Fruit fly (Drosophila melanogaster) whole organism, embryonic: ENCODE data around the gene CG11581.

Experiments used
- B-H2 ChIP-seq: fragments of 200-800 bp; sonication (Bioruptor generic); optimal IDR thresholded peaks from 2 replicates; lab custom pipeline; 2018; ENCODE audit warnings: missing biosample characterization, mild to moderate bottlenecking, missing genetic modification characterization
- Blimp-1 ChIP-seq: fragments of 200-800 bp; sonication (Bioruptor generic); optimal IDR thresholded peaks from 3 replicates; lab custom pipeline; 2018; ENCODE audit warnings: missing biosample characterization, missing genetic modification characterization, mild to moderate bottlenecking, moderate library complexity, missing genetic modification reagents
- CG11504 ChIP-seq: fragments of 200-800 bp; sonication (Bioruptor generic); optimal IDR thresholded peaks from 3 replicates; lab custom pipeline; 2019; ENCODE audit warnings: missing biosample characterization, mild to moderate bottlenecking, missing genetic modification characterization, moderate library complexity
- CG11696 ChIP-seq: fragments of 200-800 bp; sonication (Bioruptor generic); IDR thresholded peaks from 2 replicates; pipeline ENCODE4 v1.3.6; 2022; ENCODE audit warnings: missing biosample characterization, missing genetic modification characterization
- CG13123 ChIP-seq: fragments of 200-800 bp; sonication (Bioruptor generic); optimal IDR thresholded peaks from 2 replicates; lab custom pipeline; 2016; ENCODE audit warnings: missing biosample characterization, missing genetic modification characterization
- CG14965 ChIP-seq: fragments of 200-800 bp; sonication (Bioruptor generic); optimal IDR thresholded peaks from 2 replicates; lab custom pipeline; 2016; ENCODE audit warnings: missing biosample characterization, missing genetic modification characterization, borderline replicate concordance
- CG15269 ChIP-seq: fragments of 200-800 bp; sonication (Bioruptor generic); optimal IDR thresholded peaks from 2 replicates; lab custom pipeline; 2018; ENCODE audit warnings: missing biosample characterization, mild to moderate bottlenecking, missing genetic modification characterization, moderate library complexity
- CG15601 ChIP-seq: fragments of 200-800 bp; sonication (Bioruptor generic); optimal IDR thresholded peaks from 3 replicates; lab custom pipeline; 2019; ENCODE audit warnings: missing biosample characterization, mild to moderate bottlenecking, missing genetic modification characterization, moderate library complexity
- CG17385 ChIP-seq: fragments of 200-800 bp; sonication (Bioruptor generic); optimal IDR thresholded peaks from 3 replicates; lab custom pipeline; 2018; ENCODE audit warnings: missing biosample characterization, mild to moderate bottlenecking, missing genetic modification characterization
- CG31224 ChIP-seq: fragments of 200-800 bp; sonication (Bioruptor generic); IDR thresholded peaks from 2 replicates; pipeline ENCODE4 v1.3.6; 2022; ENCODE audit warnings: missing biosample characterization, missing genetic modification characterization
- CG31441 ChIP-seq: fragments of 200-800 bp; sonication (Bioruptor generic); IDR thresholded peaks from 2 replicates; pipeline ENCODE4 v1.3.6; 2022; ENCODE audit warnings: missing biosample characterization, missing genetic modification characterization
- CG3163 ChIP-seq: fragments of 200-800 bp; sonication (Bioruptor generic); optimal IDR thresholded peaks from 3 replicates; lab custom pipeline; 2016; ENCODE audit warnings: missing biosample characterization, missing genetic modification characterization
- CG3281 ChIP-seq: fragments of 200-800 bp; sonication (Bioruptor generic); optimal IDR thresholded peaks from 3 replicates; lab custom pipeline; 2017; ENCODE audit warnings: missing biosample characterization, mild to moderate bottlenecking, missing genetic modification characterization
- CG3838 ChIP-seq: fragments of 200-800 bp; sonication (Bioruptor generic); optimal IDR thresholded peaks from 3 replicates; lab custom pipeline; 2016; ENCODE audit warnings: missing biosample characterization, missing genetic modification characterization
- CG4404 ChIP-seq: fragments of 200-800 bp; sonication (Bioruptor generic); IDR thresholded peaks from 2 replicates; pipeline ENCODE4 v1.3.6; 2022; ENCODE audit warnings: missing biosample characterization, missing genetic modification characterization
- CG9727 ChIP-seq: fragments of 200-800 bp; sonication (Bioruptor generic); optimal IDR thresholded peaks from 3 replicates; lab custom pipeline; 2017; ENCODE audit warnings: missing biosample characterization, mild to moderate bottlenecking, missing genetic modification characterization
- CG9797 ChIP-seq: fragments of 200-800 bp; sonication (Bioruptor generic); optimal IDR thresholded peaks from 3 replicates; lab custom pipeline; 2018; ENCODE audit warnings: missing biosample characterization, mild to moderate bottlenecking, missing genetic modification characterization
- Camta ChIP-seq: fragments of 200-800 bp; sonication (Bioruptor generic); optimal IDR thresholded peaks from 2 replicates; lab custom pipeline; 2016; ENCODE audit warnings: missing biosample characterization, missing genetic modification characterization
- CoRest ChIP-seq: fragments of 200-800 bp; sonication (Bioruptor generic); optimal IDR thresholded peaks from 3 replicates; lab custom pipeline; 2018; ENCODE audit warnings: missing biosample characterization, mild to moderate bottlenecking, missing genetic modification characterization, moderate library complexity
- D19B ChIP-seq: fragments of 200-800 bp; sonication (Bioruptor generic); optimal IDR thresholded peaks from 2 replicates; lab custom pipeline; 2017; ENCODE audit warnings: missing biosample characterization, mild to moderate bottlenecking, missing genetic modification characterization
- Drgx ChIP-seq: fragments of 200-800 bp; sonication (Bioruptor generic); IDR thresholded peaks from 2 replicates; pipeline ENCODE4 v1.3.6; 2022; ENCODE audit warnings: missing biosample characterization, missing genetic modification characterization
- MBD-R2 ChIP-seq: fragments of 200-800 bp; sonication (Bioruptor generic); IDR thresholded peaks from 2 replicates; pipeline ENCODE4 v1.3.6; 2022; ENCODE audit warnings: missing biosample characterization, missing genetic modification characterization
- MTF-1 ChIP-seq: fragments of 200-800 bp; sonication (Bioruptor generic); optimal IDR thresholded peaks from 2 replicates; lab custom pipeline; 2018; ENCODE audit warnings: missing biosample characterization, mild to moderate bottlenecking, missing genetic modification characterization, borderline replicate concordance
- Med ChIP-seq: fragments of 200-800 bp; sonication (Bioruptor generic); peaks from one replicate; lab custom pipeline; 2016; ENCODE audit warnings: missing biosample characterization, missing genetic modification characterization, mild to moderate bottlenecking, inconsistent platforms, moderate library complexity
- Mrtf ChIP-seq: fragments of 200-800 bp; sonication (Bioruptor generic); IDR thresholded peaks from 3 replicates; pipeline ENCODE4 v1.3.6; 2022; ENCODE audit warnings: missing biosample characterization, missing genetic modification characterization
- NK7.1 ChIP-seq: fragments of 200-800 bp; sonication (Bioruptor generic); optimal IDR thresholded peaks from 3 replicates; lab custom pipeline; 2016; ENCODE audit warnings: missing biosample characterization, missing genetic modification characterization
- Nf-YB ChIP-seq: fragments of 200-800 bp; sonication (Bioruptor generic); optimal IDR thresholded peaks from 3 replicates; lab custom pipeline; 2019; ENCODE audit warnings: missing biosample characterization, mild to moderate bottlenecking, missing genetic modification characterization, moderate library complexity
- Oli ChIP-seq: fragments of 200-800 bp; sonication (Bioruptor generic); optimal IDR thresholded peaks from 2 replicates; lab custom pipeline; 2018; ENCODE audit warnings: missing biosample characterization, mild to moderate bottlenecking, missing genetic modification characterization, moderate library complexity
- Stat92E ChIP-seq, 3 experiments: fragments of >200 bp in 2 of 3; fragments of 200-800 bp in 1 of 3; sonication (Bioruptor generic) in 1 of 3; optimal IDR thresholded peaks; 2 replicates each; lab custom pipeline; 2017 to 2019; ENCODE audit warnings: missing biosample characterization in 3 of 3, missing genetic modification characterization in 3 of 3, mild to moderate bottlenecking in 1 of 3, moderate library complexity in 1 of 3
- ash1 ChIP-seq: fragments of 200-800 bp; sonication (Bioruptor generic); optimal IDR thresholded peaks from 2 replicates; lab custom pipeline; 2018; ENCODE audit warnings: missing biosample characterization, mild to moderate bottlenecking, missing genetic modification characterization
- bab2 ChIP-seq: fragments of 200-800 bp; sonication (Bioruptor generic); optimal IDR thresholded peaks from 2 replicates; lab custom pipeline; 2016; ENCODE audit warnings: missing biosample characterization, missing genetic modification characterization
- bcd ChIP-seq: fragments of 200-800 bp; sonication (Bioruptor generic); optimal IDR thresholded peaks from 2 replicates; lab custom pipeline; 2017; ENCODE audit warnings: missing biosample characterization, mild to moderate bottlenecking, missing genetic modification characterization
- chinmo ChIP-seq: fragments of 200-800 bp; sonication (Bioruptor generic); IDR thresholded peaks from 4 replicates; pipeline ENCODE4 v1.3.6; 2022; ENCODE audit warnings: missing biosample characterization, missing genetic modification characterization; ENCODE audit not compliant: partially characterized antibody
- ci ChIP-seq: fragments of 200-800 bp; sonication (Bioruptor generic); IDR thresholded peaks from 3 replicates; pipeline ENCODE4 v1.3.6; 2022; ENCODE audit warnings: missing biosample characterization, missing genetic modification characterization
- dmrt99B ChIP-seq: fragments of 200-800 bp; sonication (Bioruptor generic); optimal IDR thresholded peaks from 2 replicates; lab custom pipeline; 2018; ENCODE audit warnings: missing biosample characterization, mild to moderate bottlenecking, missing genetic modification characterization, moderate library complexity
- esg ChIP-seq: fragments of 200-800 bp; sonication (Bioruptor generic); conservative IDR thresholded peaks from 2 replicates; pipeline ENCODE4 v1.3.6; 2022; ENCODE audit warnings: missing biosample characterization, missing genetic modification characterization
- ewg ChIP-seq: fragments of 200-800 bp; sonication (Bioruptor generic); optimal IDR thresholded peaks from 3 replicates; lab custom pipeline; 2017; ENCODE audit warnings: mild to moderate bottlenecking, missing biosample characterization, missing genetic modification reagents, missing genetic modification characterization
- gsb ChIP-seq: fragments of 200-800 bp; sonication (Bioruptor generic); IDR thresholded peaks from 2 replicates; pipeline ENCODE4 v1.3.6; 2022; ENCODE audit warnings: missing biosample characterization, missing genetic modification characterization
- h ChIP-seq: fragments of >200 bp; optimal IDR thresholded peaks from 2 replicates; lab custom pipeline; 2017
- her ChIP-seq: fragments of 200-800 bp; sonication (Bioruptor generic); optimal IDR thresholded peaks from 2 replicates; lab custom pipeline; 2016; ENCODE audit warnings: missing biosample characterization, missing genetic modification characterization
- luna ChIP-seq: fragments of 200-800 bp; sonication (Bioruptor generic); optimal IDR thresholded peaks from 2 replicates; lab custom pipeline; 2016; ENCODE audit warnings: missing biosample characterization, missing genetic modification characterization
- pum ChIP-seq: fragments of 200-800 bp; sonication (Bioruptor generic); optimal IDR thresholded peaks from 2 replicates; lab custom pipeline; 2016; ENCODE audit warnings: missing biosample characterization, missing genetic modification characterization
- row ChIP-seq: fragments of 200-800 bp; sonication (Bioruptor generic); IDR thresholded peaks from 3 replicates; pipeline ENCODE4 v1.3.6; 2022; ENCODE audit warnings: missing biosample characterization, missing genetic modification characterization
- run ChIP-seq: fragments of 200-800 bp; sonication (Bioruptor generic); optimal IDR thresholded peaks from 3 replicates; lab custom pipeline; 2018; ENCODE audit warnings: missing biosample characterization, mild to moderate bottlenecking, missing genetic modification characterization
- tap ChIP-seq: fragments of 200-800 bp; optimal IDR thresholded peaks from 3 replicates; lab custom pipeline; 2019; ENCODE audit warnings: missing biosample characterization, mild to moderate bottlenecking, missing genetic modification characterization, moderate library complexity
- tin ChIP-seq: fragments of 200-800 bp; sonication (Bioruptor generic); optimal IDR thresholded peaks from 3 replicates; lab custom pipeline; 2016; ENCODE audit warnings: missing biosample characterization, missing genetic modification characterization
- trem ChIP-seq: fragments of 200-800 bp; optimal IDR thresholded peaks from 3 replicates; lab custom pipeline; 2019; ENCODE audit warnings: missing biosample characterization, mild to moderate bottlenecking, missing genetic modification characterization, moderate library complexity
- vnd ChIP-seq: fragments of 200-800 bp; sonication (Bioruptor generic); IDR thresholded peaks from 3 replicates; pipeline ENCODE4 v1.3.6; 2022; ENCODE audit warnings: missing biosample characterization, missing genetic modification characterization; ENCODE audit not compliant: partially characterized antibody

CG11581 gene

dm6 chrX:14214505-14215449 is 38.1 kb downstream of the CG11581 start (continued):
- TF ChIP-seq NK7.1 (no peak), luna (GFP tag; lab: Kevin White, UChicago) (no peak), trem (tag; lab: Kevin White, UChicago) (no peak), B-H2 (GFP tag; lab: Kevin White, UChicago) (no peak), CG9727 (GFP tag; lab: Kevin White, UChicago) (peak; percentile 54), dmrt99B (tag; lab: Kevin White, UChicago) (peak; percentile 57), CG13123 (GFP tag; lab: Kevin White, UChicago) (no peak), bab2 (no peak), ash1 (no peak), CG11696 (GFP tag; lab: Robert Waterston, UW) (peak; percentile 72), CG15269 (peak; percentile 62), Stat92E (GFP tag; optimal IDR thresholded peaks at IDR 0.05; lab: Kevin White, UChicago) (no peak), ci (GFP tag; lab: Robert Waterston, UW) (peak; percentile 28; the same call in 1 of the 3 replicates), CG31441 (GFP tag; lab: Robert Waterston, UW) (peak; percentile 32; the same call in 1 of the 2 replicates), pum (GFP tag; lab: Kevin White, UChicago) (no peak), D19B (GFP tag; lab: Kevin White, UChicago) (peak; percentile 44), tap (peak; percentile 13), Camta (GFP tag; lab: Kevin White, UChicago) (no peak), CoRest (peak; percentile 48), tin (GFP tag; lab: Kevin White, UChicago) (peak; percentile 6), MTF-1 (GFP tag; lab: Kevin White, UChicago) (no peak), MBD-R2 (GFP tag; lab: Robert Waterston, UW) (no peak), ewg (GFP tag; lab: Kevin White, UChicago) (peak; percentile 14), CG31224 (GFP tag; lab: Robert Waterston, UW) (0 out of 2 replicates have a peak, but pooled peaks have one; percentile 23), h (lab: Kevin White, UChicago) (no peak), gsb (GFP tag; lab: Robert Waterston, UW) (no peak), Nf-YB (GFP tag; lab: Kevin White, UChicago) (no peak), vnd (GFP tag; lab: Robert Waterston, UW) (no peak), esg (GFP tag; lab: Robert Waterston, UW) (0 out of 2 replicates have a peak, but pooled peaks have one; percentile 24), CG17385 (GFP tag; lab: Kevin White, UChicago) (peak; percentile 47), CG15601 (tag; lab: Kevin White, UChicago) (no peak), run (tag; lab: Kevin White, UChicago) (no peak), CG9797 (GFP tag; lab: Kevin White, UChicago) (no peak), Oli (peak; percentile 59), Drgx (GFP tag; lab: Robert Waterston, UW) (peak; percentile 86), Med (GFP tag; lab: Kevin White, UChicago) (peak; percentile 77), CG4404 (GFP tag; lab: Robert Waterston, UW) (no peak), bcd (GFP tag; lab: Kevin White, UChicago) (peak; percentile 54), CG3163 (GFP tag; lab: Kevin White, UChicago) (no peak), chinmo (GFP tag; lab: Robert Waterston, UW) (0 out of 4 replicates have a peak, but pooled peaks have one; percentile 42), her (GFP tag; lab: Kevin White, UChicago) (no peak), Blimp-1 (GFP tag; lab: Kevin White, UChicago) (peak; percentile 26), CG3281 (GFP tag; lab: Kevin White, UChicago) (peak; percentile 80), CG11504 (tag; lab: Kevin White, UChicago) (peak; percentile 67), Mrtf (GFP tag; lab: Robert Waterston, UW) (0 out of 3 replicates have a peak, but pooled peaks have one; percentile 26), row (GFP tag; lab: Robert Waterston, UW) (peak; percentile 53), CG14965 (no peak), CG3838 (GFP tag; lab: Kevin White, UChicago) (no peak)
